Worm (Caenorhabditis elegans) whole organism, young adult: ENCODE data around the gene M01B2.10.

Source experiments
- D2030.7 ChIP-seq: fragments of 200-800 bp; sonication (Bioruptor generic); IDR thresholded peaks from 2 replicates; pipeline ENCODE4 v1.3.6; 2022; ENCODE audit warnings: missing genetic modification reagents, missing genetic modification characterization, missing compliant biosample characterization
- F23B12.7 ChIP-seq: sonication (generic microtip); optimal IDR thresholded peaks from 2 replicates; lab custom pipeline; 2017; ENCODE audit warnings: missing genetic modification characterization, mild to moderate bottlenecking, missing compliant biosample characterization, antibody characterized with exemption, moderate library complexity; ENCODE audit not compliant: insufficient read depth
- F57C9.4 ChIP-seq: sonication (generic microtip); optimal IDR thresholded peaks from 2 replicates; lab custom pipeline; 2017; ENCODE audit warnings: mild to moderate bottlenecking, missing genetic modification characterization, missing compliant biosample characterization
- K11D2.4 ChIP-seq: fragments of 200-800 bp; sonication (Bioruptor generic); IDR thresholded peaks from 2 replicates; pipeline ENCODE4 v1.3.6; 2022; ENCODE audit warnings: missing genetic modification reagents, missing genetic modification characterization, missing compliant biosample characterization
- attf-3 ChIP-seq: fragments of 200-800 bp; sonication (Bioruptor generic); conservative IDR thresholded peaks from 2 replicates; pipeline ENCODE4 v1.3.6; 2022; ENCODE audit warnings: missing genetic modification reagents, missing genetic modification characterization, missing compliant biosample characterization
- attf-6 ChIP-seq: fragments of 200-800 bp; sonication (Bioruptor generic); IDR thresholded peaks from 2 replicates; pipeline ENCODE4 v1.3.6; 2022; ENCODE audit warnings: missing genetic modification reagents, missing genetic modification characterization, missing compliant biosample characterization
- bed-2 ChIP-seq: fragments of 200-800 bp; sonication (Bioruptor generic); IDR thresholded peaks from 2 replicates; pipeline ENCODE4 v1.3.6; 2022; ENCODE audit warnings: missing genetic modification reagents, missing genetic modification characterization, missing compliant biosample characterization
- egrh-3 ChIP-seq: fragments of 200-800 bp; sonication (Bioruptor generic); IDR thresholded peaks from 2 replicates; pipeline ENCODE4 v1.3.6; 2022; ENCODE audit warnings: missing genetic modification reagents, missing genetic modification characterization, missing compliant biosample characterization
- ets-4 ChIP-seq: fragments of 200-800 bp; sonication (Bioruptor generic); optimal IDR thresholded peaks from 2 replicates; lab custom pipeline; 2018; ENCODE audit warnings: mild to moderate bottlenecking, missing genetic modification characterization, missing compliant biosample characterization
- gei-17 ChIP-seq: fragments of 200-800 bp; sonication (Bioruptor generic); optimal IDR thresholded peaks from 2 replicates; lab custom pipeline; 2018; ENCODE audit warnings: mild to moderate bottlenecking, missing genetic modification characterization, missing compliant biosample characterization
- madf-3 ChIP-seq: fragments of 200-800 bp; sonication (Bioruptor generic); IDR thresholded peaks from 2 replicates; pipeline ENCODE4 v1.3.6; 2022; ENCODE audit warnings: missing genetic modification reagents, missing genetic modification characterization, missing compliant biosample characterization
- tbx-9 ChIP-seq: sonication (generic microtip); optimal IDR thresholded peaks from 2 replicates; lab custom pipeline; 2016; ENCODE audit warnings: borderline replicate concordance, missing genetic modification characterization, inconsistent platforms, missing compliant biosample characterization
- unc-62 ChIP-seq: fragments of 150-350 bp; optimal IDR thresholded peaks from 2 replicates; lab custom pipeline; 2014; ENCODE audit warnings: missing biosample characterization, missing genetic modification reagents, missing genetic modification characterization
- ztf-22 ChIP-seq: fragments of 200-800 bp; sonication (Bioruptor generic); optimal IDR thresholded peaks from 2 replicates; lab custom pipeline; 2018; ENCODE audit warnings: mild to moderate bottlenecking, missing genetic modification characterization, moderate library complexity, missing compliant biosample characterization

ce11 chrV:15276915-15277314, 14.7 kb upstream of the M01B2.10 start, which contains the start of gene srw-17:
- TF ChIP-seq unc-62 (GFP tag; lab: Kevin White, UChicago) (no peak), F23B12.7 (tag; lab: Kevin White, UChicago) (no peak), egrh-3 (GFP tag; lab: Robert Waterston, UW) (no peak), bed-2 (GFP tag; lab: Robert Waterston, UW) (no peak), gei-17 (no peak), tbx-9 (tag; lab: Kevin White, UChicago) (no peak), attf-6 (GFP tag; lab: Robert Waterston, UW) (no peak), madf-3 (GFP tag; lab: Robert Waterston, UW) (no peak), K11D2.4 (GFP tag; lab: Robert Waterston, UW) (no peak), F57C9.4 (tag; lab: Kevin White, UChicago) (no peak), ztf-22 (GFP tag; lab: Kevin White, UChicago) (no peak), D2030.7 (GFP tag; lab: Robert Waterston, UW) (no peak), ets-4 (GFP tag; lab: Kevin White, UChicago) (no peak), attf-3 (GFP tag; lab: Robert Waterston, UW) (no peak)
